Fruit fly (Drosophila melanogaster) whole organism, pupa: ENCODE results near the gene CG42263.

ENCODE experiments used
- CG13204 ChIP-seq: fragments of 200-800 bp; sonication (Bioruptor generic); optimal IDR thresholded peaks from 2 replicates; lab custom pipeline; 2018; ENCODE audit warnings: missing biosample characterization, mild to moderate bottlenecking, missing genetic modification characterization, moderate library complexity
- CG14655 ChIP-seq: fragments of 200-800 bp; sonication (Bioruptor generic); optimal IDR thresholded peaks from 3 replicates; lab custom pipeline; 2017; ENCODE audit warnings: mild to moderate bottlenecking, missing biosample characterization, missing genetic modification reagents, missing genetic modification characterization
- CG17806 ChIP-seq: fragments of 200-800 bp; sonication (Bioruptor generic); optimal IDR thresholded peaks from 2 replicates; lab custom pipeline; 2018; ENCODE audit warnings: missing biosample characterization, mild to moderate bottlenecking, missing genetic modification characterization, moderate library complexity
- CG34367 ChIP-seq: fragments of 200-800 bp; sonication (Bioruptor generic); optimal IDR thresholded peaks from 2 replicates; lab custom pipeline; 2018; ENCODE audit warnings: missing biosample characterization, mild to moderate bottlenecking, missing genetic modification characterization
- CG8159 ChIP-seq: fragments of 200-800 bp; sonication (Bioruptor generic); optimal IDR thresholded peaks from 3 replicates; lab custom pipeline; 2018; ENCODE audit warnings: missing biosample characterization, mild to moderate bottlenecking, missing genetic modification characterization, moderate library complexity
- CG8301 ChIP-seq: fragments of 200-800 bp; sonication (Bioruptor generic); optimal IDR thresholded peaks from 2 replicates; lab custom pipeline; 2018; ENCODE audit warnings: missing biosample characterization, mild to moderate bottlenecking, missing genetic modification characterization
- CG9948 ChIP-seq: fragments of 200-800 bp; sonication (Bioruptor generic); optimal IDR thresholded peaks from 2 replicates; lab custom pipeline; 2018; ENCODE audit warnings: missing biosample characterization, mild to moderate bottlenecking, missing genetic modification characterization, moderate library complexity
- Ets98B ChIP-seq: fragments of 200-800 bp; sonication (Bioruptor generic); IDR thresholded peaks from 2 replicates; pipeline ENCODE4 v1.3.6; 2022; ENCODE audit warnings: missing biosample characterization, missing genetic modification characterization
- Pif1A ChIP-seq: fragments of 200-800 bp; sonication (Bioruptor generic); optimal IDR thresholded peaks from 3 replicates; lab custom pipeline; 2016; ENCODE audit warnings: missing biosample characterization, missing genetic modification characterization
- fd96Ca ChIP-seq: fragments of 200-800 bp; sonication (Bioruptor generic); IDR thresholded peaks from 3 replicates; pipeline ENCODE4 v1.3.6; 2022; ENCODE audit warnings: missing biosample characterization, missing genetic modification characterization

dm6 chr3L:19941162-19941561, 14.4 kb downstream of the CG42263 start:
- no peak for TF ChIP-seq CG17806 (tag; lab: Kevin White, UChicago)
- no peak for TF ChIP-seq CG9948 (tag; lab: Kevin White, UChicago)
- no peak for TF ChIP-seq CG8301 (tag; lab: Kevin White, UChicago)
- no peak for TF ChIP-seq fd96Ca (GFP tag; lab: Robert Waterston, UW)
- no peak for TF ChIP-seq CG13204 (GFP tag; lab: Kevin White, UChicago)
- TF ChIP-seq CG14655: no peak
- TF ChIP-seq Pif1A (GFP tag; lab: Kevin White, UChicago): no peak
- TF ChIP-seq CG34367: no peak
- TF ChIP-seq CG8159: no peak
- TF ChIP-seq Ets98B (GFP tag; lab: Robert Waterston, UW): no peak
